Fruit fly (Drosophila melanogaster) whole organism, prepupa: Measurements from ENCODE around the gene CG12535.

Source experiments
- Blimp-1 ChIP-seq: fragments of 200-800 bp; sonication (Bioruptor generic); optimal IDR thresholded peaks from 3 replicates; lab custom pipeline; 2017; ENCODE audit warnings: missing biosample characterization, missing genetic modification characterization, mild to moderate bottlenecking, moderate library complexity, missing genetic modification reagents
- CG10631 ChIP-seq: fragments of 200-800 bp; sonication (Bioruptor generic); optimal IDR thresholded peaks from 2 replicates; lab custom pipeline; 2016; ENCODE audit warnings: missing biosample characterization, missing genetic modification characterization
- CG10669 ChIP-seq: fragments of 200-800 bp; sonication (Bioruptor generic); optimal IDR thresholded peaks from 3 replicates; lab custom pipeline; 2018; ENCODE audit warnings: missing biosample characterization, mild to moderate bottlenecking, missing genetic modification characterization, moderate library complexity
- CG15336 ChIP-seq: fragments of 200-800 bp; sonication (Bioruptor generic); IDR thresholded peaks from 2 replicates; pipeline ENCODE4 v1.3.6; 2022; ENCODE audit warnings: missing biosample characterization, missing genetic modification characterization
- CG16779 ChIP-seq: fragments of 200-800 bp; sonication (Bioruptor generic); optimal IDR thresholded peaks from 3 replicates; lab custom pipeline; 2017; ENCODE audit warnings: missing biosample characterization, mild to moderate bottlenecking, missing genetic modification characterization
- CG3032 ChIP-seq: fragments of 200-800 bp; optimal IDR thresholded peaks from 2 replicates; lab custom pipeline; 2019; ENCODE audit warnings: missing biosample characterization, mild to moderate bottlenecking, missing genetic modification characterization, moderate library complexity
- CG31627 ChIP-seq: fragments of 200-800 bp; sonication (Bioruptor generic); optimal IDR thresholded peaks from 3 replicates; lab custom pipeline; 2016; ENCODE audit warnings: missing biosample characterization, missing genetic modification characterization
- CG32006 ChIP-seq: fragments of 200-800 bp; sonication (Bioruptor generic); optimal IDR thresholded peaks from 3 replicates; lab custom pipeline; 2017; ENCODE audit warnings: missing biosample characterization, mild to moderate bottlenecking, missing genetic modification characterization
- CG3919 ChIP-seq: fragments of 200-800 bp; sonication (Bioruptor generic); optimal IDR thresholded peaks from 3 replicates; lab custom pipeline; 2016; ENCODE audit warnings: missing biosample characterization, missing genetic modification characterization
- CG4318 ChIP-seq: fragments of 200-800 bp; sonication (Bioruptor generic); optimal IDR thresholded peaks from 3 replicates; lab custom pipeline; 2017; ENCODE audit warnings: missing biosample characterization, mild to moderate bottlenecking, missing genetic modification characterization
- CG6163 ChIP-seq: fragments of 200-800 bp; sonication (Bioruptor generic); IDR thresholded peaks from 3 replicates; pipeline ENCODE4 v1.3.6; 2022; ENCODE audit warnings: missing biosample characterization, missing genetic modification characterization
- CG6276 ChIP-seq: fragments of 200-800 bp; sonication (Bioruptor generic); optimal IDR thresholded peaks from 2 replicates; lab custom pipeline; 2017; ENCODE audit warnings: missing biosample characterization, mild to moderate bottlenecking, missing genetic modification characterization
- CG6792 ChIP-seq: fragments of 200-800 bp; sonication (Bioruptor generic); optimal IDR thresholded peaks from 3 replicates; lab custom pipeline; 2016; ENCODE audit warnings: missing biosample characterization, missing genetic modification characterization
- CG6854 ChIP-seq: fragments of 200-800 bp; sonication (Bioruptor generic); optimal IDR thresholded peaks from 2 replicates; lab custom pipeline; 2017; ENCODE audit warnings: missing biosample characterization, mild to moderate bottlenecking, missing genetic modification characterization
- CG8119 ChIP-seq: fragments of 200-800 bp; sonication (Bioruptor generic); IDR thresholded peaks from 3 replicates; pipeline ENCODE4 v1.3.6; 2022; ENCODE audit warnings: missing biosample characterization, missing genetic modification characterization
- CG9139 ChIP-seq: fragments of 200-800 bp; sonication (Bioruptor generic); optimal IDR thresholded peaks from 3 replicates; lab custom pipeline; 2017; ENCODE audit warnings: missing biosample characterization, mild to moderate bottlenecking, missing genetic modification characterization
- Eip78C ChIP-seq: fragments of 200-800 bp; sonication (Bioruptor generic); peaks from one replicate; lab custom pipeline; 2016; ENCODE audit warnings: missing biosample characterization, missing genetic modification characterization
- Eip93F ChIP-seq: fragments of 200-800 bp; sonication (Bioruptor generic); optimal IDR thresholded peaks from 2 replicates; lab custom pipeline; 2016; ENCODE audit warnings: missing biosample characterization, mild to moderate bottlenecking, missing genetic modification characterization
- Gug ChIP-seq: fragments of 200-800 bp; sonication (Bioruptor generic); IDR thresholded peaks from 2 replicates; pipeline ENCODE4 v1.3.6; 2022; ENCODE audit warnings: missing biosample characterization, missing genetic modification characterization
- Hr38 ChIP-seq: sonication (Bioruptor generic); optimal IDR thresholded peaks from 2 replicates; lab custom pipeline; 2016; ENCODE audit warnings: missing biosample characterization, missing genetic modification characterization
- Hr39 ChIP-seq: fragments of 200-800 bp; sonication (Bioruptor generic); optimal IDR thresholded peaks from 2 replicates; lab custom pipeline; 2016; ENCODE audit warnings: missing biosample characterization, missing genetic modification characterization
- Met ChIP-seq: fragments of 200-800 bp; sonication (Bioruptor generic); optimal IDR thresholded peaks from 3 replicates; lab custom pipeline; 2016; ENCODE audit warnings: missing biosample characterization, missing genetic modification characterization
- Sox15 ChIP-seq: fragments of 200-800 bp; sonication (Bioruptor generic); optimal IDR thresholded peaks from 3 replicates; lab custom pipeline; 2016; ENCODE audit warnings: missing biosample characterization, missing genetic modification characterization
- achi ChIP-seq: fragments of 200-800 bp; sonication (Bioruptor generic); optimal IDR thresholded peaks from 3 replicates; lab custom pipeline; 2016; ENCODE audit warnings: missing biosample characterization, missing genetic modification characterization
- acj6 ChIP-seq: fragments of 200-800 bp; sonication (Bioruptor generic); optimal IDR thresholded peaks from 3 replicates; lab custom pipeline; 2016; ENCODE audit warnings: missing biosample characterization, missing genetic modification characterization
- cyc ChIP-seq: fragments of 200-800 bp; sonication (Bioruptor generic); optimal IDR thresholded peaks from 3 replicates; lab custom pipeline; 2016; ENCODE audit warnings: missing biosample characterization, missing genetic modification characterization
- dac ChIP-seq: fragments of 200-800 bp; sonication (Bioruptor generic); optimal IDR thresholded peaks from 2 replicates; lab custom pipeline; 2017; ENCODE audit warnings: missing biosample characterization, mild to moderate bottlenecking, missing genetic modification characterization
- eg ChIP-seq: fragments of 200-800 bp; sonication (Bioruptor generic); IDR thresholded peaks from 3 replicates; pipeline ENCODE4 v1.3.6; 2022; ENCODE audit warnings: missing biosample characterization, missing genetic modification characterization
- esn ChIP-seq: fragments of 200-800 bp; sonication (Bioruptor generic); optimal IDR thresholded peaks from 2 replicates; lab custom pipeline; 2016; ENCODE audit warnings: missing biosample characterization, mild to moderate bottlenecking, missing genetic modification characterization, moderate library complexity
- fd59A ChIP-seq: fragments of 200-800 bp; sonication (Bioruptor generic); optimal IDR thresholded peaks from 2 replicates; lab custom pipeline; 2017; ENCODE audit warnings: missing biosample characterization, mild to moderate bottlenecking, missing genetic modification characterization, missing genetic modification reagents
- fkh ChIP-seq: fragments of 200-800 bp; sonication (Bioruptor generic); optimal IDR thresholded peaks from 3 replicates; lab custom pipeline; 2017; ENCODE audit warnings: missing biosample characterization, mild to moderate bottlenecking, missing genetic modification characterization, moderate library complexity
- net ChIP-seq: fragments of 200-800 bp; sonication (Bioruptor generic); optimal IDR thresholded peaks from 3 replicates; lab custom pipeline; 2016; ENCODE audit warnings: missing biosample characterization, missing genetic modification characterization
- salr ChIP-seq, 2 experiments: fragments of 200-800 bp; sonication (Bioruptor generic); optimal IDR thresholded peaks; 3 replicates each; lab custom pipeline; 2016 to 2018; ENCODE audit warnings: missing biosample characterization in 2 of 2, missing genetic modification characterization in 2 of 2, mild to moderate bottlenecking in 1 of 2
- ss ChIP-seq, 2 experiments: fragments of 200-800 bp; sonication (Bioruptor generic); optimal IDR thresholded peaks; 2 replicates in 1 of 2; 3 replicates in 1 of 2; lab custom pipeline; 2017 to 2018; ENCODE audit warnings: mild to moderate bottlenecking in 2 of 2, missing biosample characterization in 2 of 2, missing genetic modification characterization in 2 of 2, moderate library complexity in 1 of 2
- svp ChIP-seq: fragments of 200-800 bp; sonication (Bioruptor generic); peaks from one replicate; lab custom pipeline; 2016; ENCODE audit warnings: missing biosample characterization, missing genetic modification characterization
- topi ChIP-seq: fragments of 200-800 bp; sonication (Bioruptor generic); optimal IDR thresholded peaks from 3 replicates; lab custom pipeline; 2016; ENCODE audit warnings: missing biosample characterization, missing genetic modification characterization
- vri ChIP-seq: fragments of 200-800 bp; sonication (Bioruptor generic); optimal IDR thresholded peaks from 3 replicates; lab custom pipeline; 2016; ENCODE audit warnings: missing biosample characterization, mild to moderate bottlenecking, missing genetic modification characterization

CG12535 gene

dm6 chrX:3355180-3355579 lies 93.6 kb downstream of the CG12535 start:
- peak; percentile 10 for TF ChIP-seq CG10631
- TF ChIP-seq CG8119 (GFP tag; lab: Robert Waterston, UW) = 0 out of 3 replicates have a peak, but pooled peaks have one; percentile 21
- peak; percentile 19 for TF ChIP-seq svp
- no peak for TF ChIP-seq CG6276 (GFP tag; lab: Kevin White, UChicago)
- 0 out of 3 replicates have a peak, but pooled peaks have one; percentile 38 for TF ChIP-seq CG6163 (GFP tag; lab: Robert Waterston, UW)
- 0 out of 3 replicates have a peak, but pooled peaks have one; percentile 44 for TF ChIP-seq eg (GFP tag; lab: Robert Waterston, UW)
- TF ChIP-seq CG32006 (GFP tag; lab: Kevin White, UChicago) = peak; percentile 25
- no peak for TF ChIP-seq dac (GFP tag; lab: Kevin White, UChicago)
- no peak for TF ChIP-seq CG16779 (tag; lab: Kevin White, UChicago)
- peak; percentile 9 for TF ChIP-seq Eip78C (GFP tag; lab: Kevin White, UChicago)
- TF ChIP-seq, all 60 proteins: peak for 7

DNA sequence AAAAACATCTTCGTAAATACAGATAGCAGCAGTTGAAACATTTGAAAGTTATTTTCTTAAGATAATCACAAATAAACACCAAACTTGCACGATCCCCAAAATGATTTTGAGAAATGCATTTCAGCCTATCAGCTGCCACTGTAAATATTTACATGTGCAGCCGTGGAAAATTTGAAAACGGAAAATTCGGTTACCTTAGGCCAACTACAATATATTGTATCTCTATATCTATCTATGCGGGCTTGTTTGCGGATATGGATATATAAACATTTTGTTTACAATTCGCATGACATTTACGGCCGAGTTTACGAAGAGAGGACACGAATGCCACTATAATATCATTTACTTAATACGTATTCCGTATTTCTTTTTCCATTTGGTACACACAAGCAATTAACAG lies 94.3 kb downstream of the CG12535 start:
- TF ChIP-seq CG31627 (no peak), fkh (GFP tag; lab: Kevin White, UChicago) (peak; percentile 75)

- no peak for TF ChIP-seq CG6792 (GFP tag; lab: Kevin White, UChicago)
- peak; percentile 58 for TF ChIP-seq svp
These were observed 97.2 kb downstream of the CG12535 start for dm6 chrX:3351560-3351959.

DNA sequence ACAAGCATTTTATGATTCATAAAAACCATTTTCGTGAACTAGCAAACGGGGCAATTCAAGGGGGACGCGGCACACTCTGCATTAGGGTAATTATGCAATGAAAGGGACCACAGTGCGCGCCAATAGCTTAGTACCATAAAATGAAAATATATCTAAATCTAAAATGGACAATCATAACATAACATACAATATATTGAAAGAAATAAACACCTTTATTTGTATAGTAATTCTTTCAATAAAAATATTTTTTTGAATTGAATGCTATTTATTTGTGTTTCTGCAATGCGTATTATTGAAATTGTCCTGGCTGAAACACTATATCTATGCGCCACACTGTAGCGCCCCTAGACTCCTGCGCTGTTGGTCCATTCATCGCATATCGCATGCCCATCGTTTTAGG lies 97.8 kb downstream of the CG12535 start:
- TF ChIP-seq CG6163 (GFP tag; lab: Robert Waterston, UW) (0 out of 3 replicates have a peak, but pooled peaks have one; percentile 18), Met (no peak), topi (GFP tag; lab: Kevin White, UChicago) (peak; percentile 1), Sox15 (GFP tag; lab: Kevin White, UChicago) (no peak), eg (GFP tag; lab: Robert Waterston, UW) (0 out of 3 replicates have a peak, but pooled peaks have one; percentile 6), fkh (GFP tag; lab: Kevin White, UChicago) (no peak), achi (GFP tag; lab: Kevin White, UChicago) (peak; percentile 9), CG10669 (GFP tag; lab: Kevin White, UChicago) (peak; percentile 5), CG10631 (peak; percentile 5), svp (peak; percentile 5), Eip78C (GFP tag; lab: Kevin White, UChicago) (peak; percentile 66)
- TF ChIP-seq, all 60 proteins: peak for 8

DNA sequence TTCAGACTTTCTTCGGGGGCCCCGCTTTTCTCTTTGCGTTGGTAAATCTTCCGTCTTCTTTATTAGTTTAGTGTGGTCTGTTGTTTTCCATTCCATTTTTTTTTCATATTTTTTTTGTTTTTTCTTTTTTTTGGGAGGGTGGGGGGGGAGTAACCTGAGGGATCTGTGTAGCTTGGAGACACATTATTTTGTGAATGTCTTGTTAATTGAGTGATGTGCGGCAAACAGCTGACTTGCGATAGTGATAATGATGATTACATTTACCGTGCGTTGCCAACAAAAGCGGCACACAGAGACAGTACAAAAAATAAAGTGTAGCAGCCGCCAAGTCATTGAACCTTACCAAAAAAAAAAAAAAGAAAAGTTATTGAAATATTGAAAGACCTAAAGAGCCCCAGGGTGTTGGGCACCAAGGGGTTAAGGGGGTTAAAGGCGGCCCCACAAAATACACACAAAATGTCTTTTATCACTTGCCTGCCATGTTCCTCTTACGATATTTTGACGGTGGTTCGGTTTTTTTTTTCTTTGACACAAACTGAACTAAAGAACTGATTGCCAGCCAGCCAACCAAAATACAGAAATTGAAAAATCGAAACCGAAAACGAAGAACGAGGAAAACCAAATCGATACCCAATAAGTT lies 99.0 kb downstream of the CG12535 start:
- TF ChIP-seq fkh (GFP tag; lab: Kevin White, UChicago) = peak; percentile 20
- no peak for TF ChIP-seq Gug
- TF ChIP-seq Eip93F (GFP tag; lab: Kevin White, UChicago) = no peak
- no peak for TF ChIP-seq cyc (GFP tag; lab: Kevin White, UChicago)
- TF ChIP-seq, all 60 proteins: peak for 1

DNA sequence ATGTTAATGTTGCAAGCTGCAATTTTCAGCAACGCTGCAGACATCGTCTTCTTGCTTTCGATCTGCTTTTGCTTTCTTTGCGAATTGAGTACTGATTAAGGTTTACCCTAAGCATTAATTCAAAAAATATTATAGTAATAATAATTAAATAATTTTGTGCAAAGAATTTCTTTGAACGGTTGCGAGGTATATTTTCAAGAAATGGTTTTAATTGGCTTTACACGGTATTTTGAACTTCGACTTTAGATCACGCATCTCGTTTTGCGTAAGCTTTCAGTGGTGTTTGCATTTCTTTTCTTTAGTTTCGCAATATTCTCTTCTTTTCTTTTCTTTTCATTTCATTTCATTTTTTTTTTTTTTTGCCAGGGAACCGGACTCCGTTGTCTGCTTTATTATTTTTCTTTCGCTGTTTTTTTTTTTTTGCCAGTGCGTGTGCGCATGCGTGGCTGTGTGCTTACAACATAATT lies 102.1 kb downstream of the CG12535 start:
- TF ChIP-seq Hr38 (GFP tag; lab: Kevin White, UChicago) = no peak
- peak; percentile 65 for TF ChIP-seq Hr39 (GFP tag; lab: Kevin White, UChicago)
- TF ChIP-seq CG31627 = peak; percentile 60
- TF ChIP-seq CG10631 = peak; percentile 77
- no peak for TF ChIP-seq fd59A (GFP tag; lab: Kevin White, UChicago)
- TF ChIP-seq salr (GFP tag; optimal IDR thresholded peaks at IDR 0.05; lab: Kevin White, UChicago) = peak in 1 of 2 experiments; percentile 37
- TF ChIP-seq CG3032 (tag; lab: Kevin White, UChicago) = no peak
- peak; percentile 93 for TF ChIP-seq esn (GFP tag; lab: Kevin White, UChicago)
- peak; percentile 47 for TF ChIP-seq CG10669 (GFP tag; lab: Kevin White, UChicago)
- TF ChIP-seq Blimp-1 (GFP tag; lab: Kevin White, UChicago) = peak; percentile 85
- peak; percentile 69 for TF ChIP-seq CG6854
- peak; percentile 27 for TF ChIP-seq CG6276 (GFP tag; lab: Kevin White, UChicago)
- TF ChIP-seq Eip78C (GFP tag; lab: Kevin White, UChicago) = peak; percentile 83
- peak; percentile 82 for TF ChIP-seq CG6792 (GFP tag; lab: Kevin White, UChicago)
- TF ChIP-seq CG15336 (GFP tag; lab: Robert Waterston, UW) = peak; percentile 48
- peak; percentile 83 for TF ChIP-seq vri (GFP tag; lab: Kevin White, UChicago)
- TF ChIP-seq achi (GFP tag; lab: Kevin White, UChicago) = peak; percentile 81
- no peak for TF ChIP-seq dac (GFP tag; lab: Kevin White, UChicago)
- TF ChIP-seq net = peak; percentile 54
- no peak for TF ChIP-seq CG4318 (GFP tag; lab: Kevin White, UChicago)
- TF ChIP-seq CG3919 (GFP tag; lab: Kevin White, UChicago) = peak; percentile 75
- peak; percentile 77 for TF ChIP-seq acj6
- TF ChIP-seq CG9139 = peak; percentile 83
- peak; percentile 65 for TF ChIP-seq CG8119 (GFP tag; lab: Robert Waterston, UW)
- peak; percentile 80 to 81 for TF ChIP-seq ss (GFP tag; optimal IDR thresholded peaks at IDR 0.05; lab: Kevin White, UChicago)
